Fruit fly (Drosophila melanogaster) whole organism, embryonic: ENCODE data around the gene Csas.

Experiments
- CG10366 ChIP-seq: fragments of 200-800 bp; sonication (Bioruptor generic); IDR thresholded peaks from 2 replicates; pipeline ENCODE4 v1.3.6; 2022; ENCODE audit warnings: missing biosample characterization, missing genetic modification characterization
- CG11504 ChIP-seq: fragments of 200-800 bp; sonication (Bioruptor generic); optimal IDR thresholded peaks from 3 replicates; lab custom pipeline; 2019; ENCODE audit warnings: missing biosample characterization, mild to moderate bottlenecking, missing genetic modification characterization, moderate library complexity
- CG13624 ChIP-seq: fragments of 200-800 bp; sonication (Bioruptor generic); optimal IDR thresholded peaks from 2 replicates; lab custom pipeline; 2016; ENCODE audit warnings: missing biosample characterization, missing genetic modification characterization
- CG14050 ChIP-seq: fragments of 200-800 bp; sonication (Bioruptor generic); IDR thresholded peaks from 3 replicates; pipeline ENCODE4 v1.3.6; 2022; ENCODE audit warnings: missing biosample characterization, missing genetic modification characterization
- CG15479 ChIP-seq: fragments of 200-800 bp; sonication (Bioruptor generic); optimal IDR thresholded peaks from 3 replicates; lab custom pipeline; 2019; ENCODE audit warnings: missing biosample characterization, mild to moderate bottlenecking, missing genetic modification characterization, moderate library complexity
- CG1647 ChIP-seq: fragments of 200-800 bp; sonication (Bioruptor generic); optimal IDR thresholded peaks from 3 replicates; lab custom pipeline; 2016; ENCODE audit warnings: missing biosample characterization, missing genetic modification characterization
- CG18476 ChIP-seq: fragments of 200-800 bp; sonication (Bioruptor generic); optimal IDR thresholded peaks from 2 replicates; lab custom pipeline; 2016; ENCODE audit warnings: missing biosample characterization, mild to moderate bottlenecking, missing genetic modification characterization
- CG18764 ChIP-seq: fragments of 200-800 bp; sonication (Bioruptor generic); optimal IDR thresholded peaks from 3 replicates; lab custom pipeline; 2016; ENCODE audit warnings: missing biosample characterization, missing genetic modification characterization
- CG2712 ChIP-seq: fragments of 200-800 bp; optimal IDR thresholded peaks from 3 replicates; lab custom pipeline; 2019; ENCODE audit warnings: missing biosample characterization, mild to moderate bottlenecking, missing genetic modification characterization, moderate library complexity
- CG30020 ChIP-seq: fragments of 200-800 bp; optimal IDR thresholded peaks from 2 replicates; lab custom pipeline; 2019; ENCODE audit warnings: missing biosample characterization, mild to moderate bottlenecking, missing genetic modification characterization, moderate library complexity
- CG33213 ChIP-seq: fragments of 200-800 bp; sonication (Bioruptor generic); optimal IDR thresholded peaks from 3 replicates; lab custom pipeline; 2016; ENCODE audit warnings: missing biosample characterization, missing genetic modification characterization
- CG42726 ChIP-seq: fragments of 200-800 bp; sonication (Bioruptor generic); IDR thresholded peaks from 2 replicates; pipeline ENCODE4 v1.3.6; 2022; ENCODE audit warnings: missing biosample characterization, missing genetic modification characterization; ENCODE audit not compliant: partially characterized antibody
- CG4820 ChIP-seq: fragments of 200-800 bp; sonication (Bioruptor generic); optimal IDR thresholded peaks from 3 replicates; lab custom pipeline; 2016; ENCODE audit warnings: missing biosample characterization, missing genetic modification characterization
- CG6854 ChIP-seq: fragments of 200-800 bp; sonication (Bioruptor generic); optimal IDR thresholded peaks from 3 replicates; lab custom pipeline; 2017; ENCODE audit warnings: missing biosample characterization, mild to moderate bottlenecking, missing genetic modification characterization
- D19A ChIP-seq: fragments of 200-800 bp; optimal IDR thresholded peaks from 3 replicates; lab custom pipeline; 2019; ENCODE audit warnings: missing biosample characterization, mild to moderate bottlenecking, missing genetic modification characterization, moderate library complexity
- Dad ChIP-seq: fragments of 200-800 bp; sonication (Bioruptor generic); optimal IDR thresholded peaks from 3 replicates; lab custom pipeline; 2016; ENCODE audit warnings: missing biosample characterization, missing genetic modification characterization
- Dfd ChIP-seq, 2 experiments: fragments of >200 bp; optimal IDR thresholded peaks; 2 replicates each; lab custom pipeline; 2017; ENCODE audit warnings: missing biosample characterization in 2 of 2, missing genetic modification characterization in 2 of 2
- Dll ChIP-seq: fragments of 200-800 bp; sonication (Bioruptor generic); IDR thresholded peaks from 4 replicates; pipeline ENCODE4 v1.3.6; 2022; ENCODE audit warnings: missing biosample characterization, missing genetic modification characterization; ENCODE audit not compliant: partially characterized antibody
- Doc3 ChIP-seq: fragments of 200-800 bp; sonication (Bioruptor generic); IDR thresholded peaks from 3 replicates; pipeline ENCODE4 v1.3.6; 2022; ENCODE audit warnings: missing biosample characterization, missing genetic modification characterization; ENCODE audit not compliant: partially characterized antibody
- Ets65A ChIP-seq: fragments of 200-800 bp; sonication (Bioruptor generic); peaks from one replicate; lab custom pipeline; 2016; ENCODE audit warnings: missing biosample characterization, missing genetic modification characterization
- Fer3 ChIP-seq: fragments of 200-800 bp; sonication (Bioruptor generic); optimal IDR thresholded peaks from 2 replicates; lab custom pipeline; 2018; ENCODE audit warnings: missing biosample characterization, mild to moderate bottlenecking, missing genetic modification characterization, moderate library complexity
- Gug ChIP-seq: fragments of 200-800 bp; sonication (Bioruptor generic); IDR thresholded peaks from 4 replicates; pipeline ENCODE4 v1.3.6; 2022; ENCODE audit warnings: missing biosample characterization, missing genetic modification characterization
- HmgD ChIP-seq: fragments of 200-800 bp; sonication (Bioruptor generic); optimal IDR thresholded peaks from 3 replicates; lab custom pipeline; 2016; ENCODE audit warnings: missing biosample characterization, missing genetic modification characterization
- Hr78 ChIP-seq, 2 experiments: fragments of 200-800 bp in 1 of 2; fragments of >200 bp in 1 of 2; sonication (Bioruptor generic) in 1 of 2; optimal IDR thresholded peaks; 2 replicates each; lab custom pipeline; 2017 to 2019; ENCODE audit warnings: missing biosample characterization in 2 of 2, missing genetic modification characterization in 2 of 2, mild to moderate bottlenecking in 1 of 2, moderate library complexity in 1 of 2
- Hsf ChIP-seq: fragments of 200-800 bp; sonication (Bioruptor generic); optimal IDR thresholded peaks from 3 replicates; lab custom pipeline; 2016; ENCODE audit warnings: missing biosample characterization, missing genetic modification characterization
- MESR4 ChIP-seq: fragments of 200-800 bp; sonication (Bioruptor generic); optimal IDR thresholded peaks from 2 replicates; lab custom pipeline; 2018; ENCODE audit warnings: missing biosample characterization, mild to moderate bottlenecking, missing genetic modification characterization, moderate library complexity
- Meics ChIP-seq: fragments of 200-800 bp; sonication (Bioruptor generic); optimal IDR thresholded peaks from 2 replicates; lab custom pipeline; 2017; ENCODE audit warnings: missing biosample characterization, mild to moderate bottlenecking, missing genetic modification characterization
- Mrtf ChIP-seq: fragments of 200-800 bp; sonication (Bioruptor generic); IDR thresholded peaks from 3 replicates; pipeline ENCODE4 v1.3.6; 2022; ENCODE audit warnings: missing biosample characterization, missing genetic modification characterization
- NK7.1 ChIP-seq: fragments of 200-800 bp; sonication (Bioruptor generic); optimal IDR thresholded peaks from 3 replicates; lab custom pipeline; 2016; ENCODE audit warnings: missing biosample characterization, missing genetic modification characterization
- NfI ChIP-seq: fragments of 200-800 bp; sonication (Bioruptor generic); optimal IDR thresholded peaks from 3 replicates; lab custom pipeline; 2018; ENCODE audit warnings: missing biosample characterization, mild to moderate bottlenecking, missing genetic modification characterization, moderate library complexity
- Ravus ChIP-seq: fragments of 200-800 bp; sonication (Bioruptor generic); IDR thresholded peaks from 2 replicates; pipeline ENCODE4 v1.3.6; 2022; ENCODE audit warnings: missing biosample characterization, missing genetic modification characterization
- Stat92E ChIP-seq, 3 experiments: fragments of >200 bp in 2 of 3; fragments of 200-800 bp in 1 of 3; sonication (Bioruptor generic) in 1 of 3; optimal IDR thresholded peaks; 2 replicates each; lab custom pipeline; 2017 to 2019; ENCODE audit warnings: missing biosample characterization in 3 of 3, missing genetic modification characterization in 3 of 3, mild to moderate bottlenecking in 1 of 3, moderate library complexity in 1 of 3
- ase ChIP-seq: fragments of 200-800 bp; sonication (Bioruptor generic); IDR thresholded peaks from 3 replicates; pipeline ENCODE4 v1.3.6; 2022; ENCODE audit warnings: missing biosample characterization, missing genetic modification characterization
- bsh ChIP-seq, 2 experiments: fragments of 200-800 bp; sonication (Bioruptor generic); optimal IDR thresholded peaks; 2 replicates each; lab custom pipeline; 2017 to 2018; ENCODE audit warnings: mild to moderate bottlenecking in 2 of 2, missing biosample characterization in 2 of 2, missing genetic modification characterization in 2 of 2, moderate library complexity in 1 of 2
- cad ChIP-seq: fragments of >200 bp; optimal IDR thresholded peaks from 2 replicates; lab custom pipeline; 2017; ENCODE audit warnings: missing biosample characterization, missing genetic modification characterization
- chn ChIP-seq: fragments of 200-800 bp; sonication (Bioruptor generic); optimal IDR thresholded peaks from 2 replicates; lab custom pipeline; 2016; ENCODE audit warnings: missing biosample characterization, missing genetic modification characterization
- croc ChIP-seq: fragments of 200-800 bp; sonication (Bioruptor generic); conservative IDR thresholded peaks from 3 replicates; pipeline ENCODE4 v1.3.6; 2022; ENCODE audit warnings: missing biosample characterization, missing genetic modification characterization
- dan ChIP-seq: fragments of 200-800 bp; sonication (Bioruptor generic); IDR thresholded peaks from 2 replicates; pipeline ENCODE4 v1.3.6; 2022; ENCODE audit warnings: missing biosample characterization, missing genetic modification characterization
- fd3F ChIP-seq: fragments of 200-800 bp; sonication (Bioruptor generic); optimal IDR thresholded peaks from 2 replicates; lab custom pipeline; 2018; ENCODE audit warnings: missing biosample characterization, mild to moderate bottlenecking, missing genetic modification characterization, moderate library complexity
- gfzf ChIP-seq: fragments of 200-800 bp; sonication (Bioruptor generic); optimal IDR thresholded peaks from 2 replicates; lab custom pipeline; 2016; ENCODE audit warnings: missing biosample characterization, mild to moderate bottlenecking, missing genetic modification characterization, moderate library complexity
- lov ChIP-seq, 2 experiments: fragments of 200-800 bp in 1 of 2; fragments of >200 bp in 1 of 2; sonication (Bioruptor generic) in 1 of 2; IDR thresholded peaks in 1 of 2; optimal IDR thresholded peaks in 1 of 2; 2 replicates in 1 of 2; 3 replicates in 1 of 2; pipeline versions ENCODE4 v1.3.6 to Lab custom; 2017 to 2022; ENCODE audit warnings: missing biosample characterization in 1 of 2, missing genetic modification characterization in 1 of 2
- pan ChIP-seq, 4 experiments: fragments of >200 bp in 3 of 4; fragments of 200-800 bp in 1 of 4; sonication (Bioruptor generic) in 1 of 4; optimal IDR thresholded peaks in 3 of 4; IDR thresholded peaks in 1 of 4; 2 replicates each; pipeline versions ENCODE4 v1.3.6 to Lab custom; 2017 to 2022; ENCODE audit warnings: missing biosample characterization in 2 of 4, missing genetic modification characterization in 2 of 4, mixed read lengths in 1 of 4
- seq ChIP-seq: fragments of 200-800 bp; sonication (Bioruptor generic); IDR thresholded peaks from 2 replicates; pipeline ENCODE4 v1.3.6; 2022; ENCODE audit warnings: missing biosample characterization, missing genetic modification characterization
- sima ChIP-seq: fragments of 200-800 bp; sonication (Bioruptor generic); optimal IDR thresholded peaks from 2 replicates; lab custom pipeline; 2016; ENCODE audit warnings: missing biosample characterization, missing genetic modification characterization
- sisA ChIP-seq: fragments of 200-800 bp; sonication (Bioruptor generic); IDR thresholded peaks from 2 replicates; pipeline ENCODE4 v1.3.6; 2022; ENCODE audit warnings: missing biosample characterization, missing genetic modification characterization
- tgo ChIP-seq: fragments of 200-800 bp; sonication (Bioruptor generic); IDR thresholded peaks from 3 replicates; pipeline ENCODE4 v1.3.6; 2022; ENCODE audit warnings: missing biosample characterization, missing genetic modification characterization
- unpg ChIP-seq: fragments of 200-800 bp; sonication (Bioruptor generic); optimal IDR thresholded peaks from 3 replicates; lab custom pipeline; 2018; ENCODE audit warnings: missing biosample characterization, mild to moderate bottlenecking, missing genetic modification characterization, moderate library complexity
- zfh1 ChIP-seq: fragments of 200-800 bp; sonication (Bioruptor generic); IDR thresholded peaks from 3 replicates; pipeline ENCODE4 v1.3.6; 2022; ENCODE audit warnings: missing biosample characterization, missing genetic modification characterization

Gene Csas

dm6 chr3L:19951868-19952267 lies 36.9 kb downstream of the Csas start, which contains the start of gene CG34258:
CG34258 (minus strand) TSS chr3L:19951968.
- TF ChIP-seq CG15479 (GFP tag; lab: Kevin White, UChicago) (no peak), sima (GFP tag; lab: Kevin White, UChicago) (no peak), lov (optimal IDR thresholded peaks at IDR 0.05; lab: Kevin White, UChicago) (no peak), lov (GFP tag; IDR thresholded peaks at IDR 0.05; lab: Robert Waterston, UW) (no peak), tgo (GFP tag; lab: Robert Waterston, UW) (no peak), Mrtf (no peak), Dad (GFP tag; lab: Kevin White, UChicago) (no peak), chn (GFP tag; lab: Kevin White, UChicago) (no peak), CG18476 (no peak)

DNA sequence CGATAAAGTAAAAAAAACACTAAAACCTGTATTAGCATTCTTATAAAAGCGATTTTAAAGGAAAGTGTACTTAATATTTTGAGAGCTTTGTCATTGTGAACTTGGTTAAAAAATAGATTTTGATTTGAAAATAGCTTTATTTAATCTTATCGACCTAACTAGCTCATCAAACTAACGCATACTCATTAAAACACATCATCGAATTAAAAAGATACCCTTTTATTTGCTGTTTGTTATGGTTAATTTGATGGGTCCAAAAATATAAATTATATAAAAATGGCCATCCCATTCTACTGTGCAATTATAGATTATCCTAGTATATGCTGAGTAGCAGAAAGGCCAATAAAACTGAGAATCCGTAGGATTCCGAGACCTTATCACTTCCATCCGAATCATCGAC lies 37.8 kb downstream of the Csas start, which contains the start of gene CG32219:
Gene CG32219, minus strand, starts transcription at position 101 of the 400 bp plus-strand sequence.
- TF ChIP-seq Doc3 (GFP tag; lab: Robert Waterston, UW) (no peak), CG14050 (GFP tag; lab: Robert Waterston, UW) (no peak), dan (GFP tag; lab: Robert Waterston, UW) (no peak), Ravus (GFP tag; lab: Robert Waterston, UW) (no peak), NK7.1 (GFP tag; lab: Kevin White, UChicago) (no peak), HmgD (GFP tag; lab: Kevin White, UChicago) (no peak), sisA (GFP tag; lab: Robert Waterston, UW) (no peak), D19A (tag; lab: Kevin White, UChicago) (no peak), CG4820 (no peak), Fer3 (tag; lab: Kevin White, UChicago) (no peak), CG33213 (GFP tag; lab: Kevin White, UChicago) (no peak), Dfd (GFP tag; optimal IDR thresholded peaks at IDR 0.05; lab: Kevin White, UChicago) (no peak), CG6854 (no peak), CG13624 (GFP tag; lab: Kevin White, UChicago) (no peak), zfh1 (GFP tag; lab: Robert Waterston, UW) (no peak), CG30020 (tag; lab: Kevin White, UChicago) (no peak), Gug (GFP tag; lab: Robert Waterston, UW) (no peak)

DNA sequence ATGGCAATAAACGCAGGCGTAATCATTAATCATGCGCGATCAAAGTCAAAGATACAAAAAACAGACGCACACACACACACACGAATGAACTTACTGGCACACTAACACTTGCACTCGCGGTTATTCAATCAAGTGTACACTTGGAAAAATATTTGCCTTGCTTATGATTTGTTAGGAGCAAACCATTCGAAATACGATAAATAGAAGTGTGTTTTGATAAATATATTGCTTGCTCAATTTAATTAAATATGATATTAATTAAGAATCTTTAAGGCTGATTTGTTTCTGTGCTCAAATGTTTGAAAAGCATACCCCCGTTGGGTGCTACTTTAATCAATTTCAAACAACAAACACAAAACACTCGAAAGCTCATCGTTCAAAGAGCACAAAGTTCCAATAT lies 43.3 kb downstream of the Csas start:
- no peak for TF ChIP-seq pan (optimal IDR thresholded peaks at IDR 0.05; lab: Kevin White, UChicago)
- TF ChIP-seq pan (GFP tag; optimal IDR thresholded peaks at IDR 0.05 in 1 of 2, IDR thresholded peaks at IDR 0.05 in 1 of 2) = no peak
- TF ChIP-seq Ets65A (GFP tag; lab: Kevin White, UChicago) = peak; percentile 90
- TF ChIP-seq MESR4 (GFP tag; lab: Kevin White, UChicago) = no peak
- no peak for TF ChIP-seq Hr78 (GFP tag; optimal IDR thresholded peaks at IDR 0.05; lab: Kevin White, UChicago)
- TF ChIP-seq cad (GFP tag; lab: Kevin White, UChicago) = no peak
- peak; percentile 39 for TF ChIP-seq Meics
- no peak for TF ChIP-seq Dll
- no peak for TF ChIP-seq seq
- no peak for TF ChIP-seq CG18764 (GFP tag; lab: Kevin White, UChicago)
- TF ChIP-seq CG10366 = no peak
- TF ChIP-seq Hsf = no peak
- no peak for TF ChIP-seq ase (GFP tag; lab: Robert Waterston, UW)
- no peak for TF ChIP-seq bsh (GFP tag; optimal IDR thresholded peaks at IDR 0.05; lab: Kevin White, UChicago)
- no peak for TF ChIP-seq croc (GFP tag; lab: Robert Waterston, UW)
- TF ChIP-seq NfI = no peak
- TF ChIP-seq fd3F (GFP tag; lab: Kevin White, UChicago) = no peak
- TF ChIP-seq gfzf (GFP tag; lab: Kevin White, UChicago) = no peak
- no peak for TF ChIP-seq unpg (GFP tag; lab: Kevin White, UChicago)
- TF ChIP-seq CG1647 (GFP tag; lab: Kevin White, UChicago) = no peak
- TF ChIP-seq CG42726 (GFP tag; lab: Robert Waterston, UW) = no peak
- no peak for TF ChIP-seq CG2712 (tag; lab: Kevin White, UChicago)
- no peak for TF ChIP-seq Stat92E (GFP tag; optimal IDR thresholded peaks at IDR 0.05; lab: Kevin White, UChicago)
- peak; percentile 45 for TF ChIP-seq CG11504 (tag; lab: Kevin White, UChicago)
